Worm (Caenorhabditis elegans) whole organism, late embryonic: ENCODE data around the gene C09G9.8.

Experiments used
- C08G9.2 ChIP-seq: sonication (generic microtip); optimal IDR thresholded peaks from 2 replicates; lab custom pipeline; 2016; ENCODE audit warnings: mild to moderate bottlenecking, missing genetic modification characterization, moderate library complexity, missing compliant biosample characterization
- C38D4.7 ChIP-seq: fragments of 200-800 bp; sonication (Bioruptor generic); optimal IDR thresholded peaks from 2 replicates; lab custom pipeline; 2018; ENCODE audit warnings: mild to moderate bottlenecking, missing genetic modification characterization, moderate library complexity, missing compliant biosample characterization
- F13H6.1 ChIP-seq: sonication (generic microtip); optimal IDR thresholded peaks from 2 replicates; lab custom pipeline; 2016; ENCODE audit warnings: missing genetic modification characterization, missing compliant biosample characterization
- K02D7.2 ChIP-seq: sonication (generic microtip); optimal IDR thresholded peaks from 2 replicates; lab custom pipeline; 2017; ENCODE audit warnings: mild to moderate bottlenecking, missing genetic modification characterization, missing compliant biosample characterization
- K09A11.1 ChIP-seq: sonication (generic microtip); optimal IDR thresholded peaks from 2 replicates; lab custom pipeline; 2017; ENCODE audit warnings: antibody characterized with exemption, mild to moderate bottlenecking, missing genetic modification characterization, missing compliant biosample characterization; ENCODE audit not compliant: insufficient read depth
- T23F11.4 ChIP-seq: fragments of 200-800 bp; sonication (Bioruptor generic); optimal IDR thresholded peaks from 2 replicates; lab custom pipeline; 2018; ENCODE audit warnings: mild to moderate bottlenecking, missing genetic modification characterization, missing compliant biosample characterization
- Y22D7AL.16 ChIP-seq: sonication (generic microtip); optimal IDR thresholded peaks from 2 replicates; lab custom pipeline; 2016; ENCODE audit warnings: missing genetic modification characterization, missing compliant biosample characterization
- ama-1 ChIP-seq: fragments of 150-350 bp; optimal IDR thresholded peaks from 2 replicates; lab custom pipeline; 2014
- ceh-14 ChIP-seq: sonication (generic microtip); optimal IDR thresholded peaks from 2 replicates; lab custom pipeline; 2016; ENCODE audit warnings: missing genotype, missing genetic modification characterization, missing compliant biosample characterization
- ceh-18 ChIP-seq: sonication (generic microtip); optimal IDR thresholded peaks from 2 replicates; lab custom pipeline; 2016; ENCODE audit warnings: missing genetic modification characterization, missing compliant biosample characterization
- ceh-19 ChIP-seq: fragments of 200-800 bp; sonication (Bioruptor generic); optimal IDR thresholded peaks from 2 replicates; lab custom pipeline; 2018; ENCODE audit warnings: mild to moderate bottlenecking, missing genetic modification characterization, missing compliant biosample characterization
- ceh-2 ChIP-seq: sonication (generic microtip); optimal IDR thresholded peaks from 2 replicates; lab custom pipeline; 2016; ENCODE audit warnings: missing genotype, missing genetic modification characterization, missing compliant biosample characterization
- ceh-30 ChIP-seq: fragments of 150-350 bp; optimal IDR thresholded peaks from 2 replicates; lab custom pipeline; 2014; ENCODE audit warnings: missing biosample characterization, missing genetic modification characterization
- ceh-34 ChIP-seq: sonication (generic microtip); optimal IDR thresholded peaks from 2 replicates; lab custom pipeline; 2016; ENCODE audit warnings: mild to moderate bottlenecking, missing genetic modification characterization, missing compliant biosample characterization
- ceh-45 ChIP-seq: fragments of 200-800 bp; sonication (Bioruptor generic); IDR thresholded peaks from 2 replicates; pipeline ENCODE4 v1.3.6; 2022; ENCODE audit warnings: missing genetic modification reagents, missing genetic modification characterization, missing compliant biosample characterization
- ceh-48 ChIP-seq: sonication (generic microtip); optimal IDR thresholded peaks from 2 replicates; lab custom pipeline; 2016; ENCODE audit warnings: missing genetic modification characterization, inconsistent platforms, missing compliant biosample characterization
- dve-1 ChIP-seq: sonication (generic microtip); optimal IDR thresholded peaks from 2 replicates; lab custom pipeline; 2017; ENCODE audit warnings: antibody characterized with exemption, mild to moderate bottlenecking, missing genetic modification characterization, missing compliant biosample characterization
- elt-2 ChIP-seq: sonication (generic microtip); optimal IDR thresholded peaks from 2 replicates; lab custom pipeline; 2016; ENCODE audit warnings: missing genetic modification reagents, missing genetic modification characterization, missing compliant biosample characterization
- elt-4 ChIP-seq: sonication (generic microtip); optimal IDR thresholded peaks from 2 replicates; lab custom pipeline; 2016; ENCODE audit warnings: missing genetic modification characterization, missing compliant biosample characterization
- ets-4 ChIP-seq: sonication (generic microtip); optimal IDR thresholded peaks from 2 replicates; lab custom pipeline; 2016; ENCODE audit warnings: missing genetic modification characterization, missing compliant biosample characterization
- eyg-1 ChIP-seq: sonication (generic microtip); optimal IDR thresholded peaks from 2 replicates; lab custom pipeline; 2016; ENCODE audit warnings: missing genotype, missing genetic modification characterization, missing compliant biosample characterization
- fax-1 ChIP-seq: sonication (generic microtip); optimal IDR thresholded peaks from 2 replicates; lab custom pipeline; 2016; ENCODE audit warnings: missing genotype, missing genetic modification characterization, missing compliant biosample characterization
- gmeb-2 ChIP-seq: sonication (generic microtip); optimal IDR thresholded peaks from 2 replicates; lab custom pipeline; 2016; ENCODE audit warnings: missing genetic modification characterization, inconsistent platforms, missing compliant biosample characterization
- hlh-13 ChIP-seq: fragments of 200-800 bp; sonication (Bioruptor generic); optimal IDR thresholded peaks from 2 replicates; lab custom pipeline; 2018; ENCODE audit warnings: mild to moderate bottlenecking, missing genetic modification characterization, missing compliant biosample characterization
- hlh-30 ChIP-seq: sonication (generic microtip); optimal IDR thresholded peaks from 2 replicates; lab custom pipeline; 2017; ENCODE audit warnings: antibody characterized with exemption, missing genetic modification characterization, missing compliant biosample characterization; ENCODE audit not compliant: insufficient read depth
- lim-6 ChIP-seq: sonication (generic microtip); optimal IDR thresholded peaks from 2 replicates; lab custom pipeline; 2016; ENCODE audit warnings: missing genetic modification characterization, missing compliant biosample characterization
- lin-11 ChIP-seq: fragments of 200-800 bp; sonication (Bioruptor generic); optimal IDR thresholded peaks from 2 replicates; lab custom pipeline; 2018; ENCODE audit warnings: mild to moderate bottlenecking, missing genetic modification characterization, missing compliant biosample characterization
- madf-2 ChIP-seq: sonication (generic microtip); optimal IDR thresholded peaks from 2 replicates; lab custom pipeline; 2017; ENCODE audit warnings: missing genetic modification characterization, missing compliant biosample characterization
- mec-3 ChIP-seq: sonication (generic microtip); optimal IDR thresholded peaks from 2 replicates; lab custom pipeline; 2016; ENCODE audit warnings: borderline replicate concordance, missing genetic modification characterization, missing compliant biosample characterization
- nhr-232 ChIP-seq: sonication (generic microtip); optimal IDR thresholded peaks from 2 replicates; lab custom pipeline; 2016; ENCODE audit warnings: missing genetic modification characterization, missing compliant biosample characterization
- pag-3 ChIP-seq: sonication (generic microtip); optimal IDR thresholded peaks from 2 replicates; lab custom pipeline; 2016; ENCODE audit warnings: missing compliant biosample characterization, missing genetic modification characterization, borderline replicate concordance
- pat-9 ChIP-seq: fragments of 200-800 bp; sonication (Bioruptor generic); optimal IDR thresholded peaks from 2 replicates; lab custom pipeline; 2018; ENCODE audit warnings: mild to moderate bottlenecking, missing genetic modification characterization, moderate library complexity, missing compliant biosample characterization
- pax-1 ChIP-seq: fragments of 150-350 bp; optimal IDR thresholded peaks from 2 replicates; lab custom pipeline; 2014; ENCODE audit warnings: missing biosample characterization, missing genetic modification characterization
- pqm-1 ChIP-seq: sonication (generic microtip); optimal IDR thresholded peaks from 2 replicates; lab custom pipeline; 2016; ENCODE audit warnings: missing genetic modification characterization, missing compliant biosample characterization
- pros-1 ChIP-seq: fragments of 150-350 bp; optimal IDR thresholded peaks from 2 replicates; lab custom pipeline; 2014; ENCODE audit warnings: missing biosample characterization, missing genetic modification reagents, missing genetic modification characterization
- ref-2 ChIP-seq: sonication (generic microtip); optimal IDR thresholded peaks from 2 replicates; lab custom pipeline; 2016; ENCODE audit warnings: missing genetic modification characterization, missing compliant biosample characterization
- rnt-1 ChIP-seq: sonication (generic microtip); optimal IDR thresholded peaks from 2 replicates; lab custom pipeline; 2016; ENCODE audit warnings: missing genetic modification characterization, missing compliant biosample characterization
- syd-9 ChIP-seq: sonication (generic microtip); optimal IDR thresholded peaks from 2 replicates; lab custom pipeline; 2016; ENCODE audit warnings: mild to moderate bottlenecking, missing genetic modification characterization, moderate library complexity, missing compliant biosample characterization
- tbx-2 ChIP-seq: sonication (generic microtip); optimal IDR thresholded peaks from 2 replicates; lab custom pipeline; 2016; ENCODE audit warnings: missing genetic modification characterization, missing compliant biosample characterization
- ttx-3 ChIP-seq: sonication (generic microtip); optimal IDR thresholded peaks from 2 replicates; lab custom pipeline; 2016; ENCODE audit warnings: missing genetic modification reagents, missing genetic modification characterization, missing compliant biosample characterization
- unc-42 ChIP-seq: sonication (generic microtip); optimal IDR thresholded peaks from 2 replicates; lab custom pipeline; 2016; ENCODE audit warnings: missing genotype, missing genetic modification characterization, missing compliant biosample characterization
- zip-5 ChIP-seq: sonication (generic microtip); optimal IDR thresholded peaks from 2 replicates; lab custom pipeline; 2016; ENCODE audit warnings: missing genetic modification characterization, missing compliant biosample characterization
- ztf-16 ChIP-seq: sonication (generic microtip); optimal IDR thresholded peaks from 2 replicates; lab custom pipeline; 2017; ENCODE audit warnings: missing genetic modification characterization, missing compliant biosample characterization

C09G9.8 gene

ce11 chrIV:8847918-8848317 lies 33.4 kb upstream of the C09G9.8 start, which contains the start of gene col-118:
Gene col-118 (plus strand): TSS chrIV:8848218.
- TF ChIP-seq C08G9.2 (no peak), elt-2 (no peak), zip-5 (tag; lab: Kevin White, UChicago) (no peak), unc-42 (no peak), ceh-18 (tag; lab: Kevin White, UChicago) (no peak), mec-3 (tag; lab: Kevin White, UChicago) (no peak), ztf-16 (tag; lab: Kevin White, UChicago) (no peak), gmeb-2 (tag; lab: Kevin White, UChicago) (no peak), ama-1 (lab: Kevin White, UChicago) (no peak), Y22D7AL.16 (tag; lab: Kevin White, UChicago) (no peak), elt-4 (tag; lab: Kevin White, UChicago) (no peak), ttx-3 (tag; lab: Kevin White, UChicago) (no peak), K09A11.1 (tag; lab: Kevin White, UChicago) (no peak), F13H6.1 (tag; lab: Kevin White, UChicago) (no peak), ceh-2 (tag; lab: Kevin White, UChicago) (no peak), ets-4 (tag; lab: Kevin White, UChicago) (no peak), lin-11 (no peak), nhr-232 (tag; lab: Kevin White, UChicago) (no peak)

- no peak for TF ChIP-seq ceh-14 (tag; lab: Kevin White, UChicago)
- TF ChIP-seq ref-2 (tag; lab: Kevin White, UChicago), result no peak
- TF ChIP-seq hlh-30 (tag; lab: Kevin White, UChicago), result no peak
- TF ChIP-seq pqm-1 (tag; lab: Kevin White, UChicago), result no peak
- TF ChIP-seq, all 69 proteins: peak for 0
These were observed 32.3 kb upstream of the C09G9.8 start for ce11 chrIV:8848983-8849382.

- TF ChIP-seq pat-9 (tag; lab: Kevin White, UChicago) (no peak), ceh-19 (GFP tag; lab: Kevin White, UChicago) (no peak), T23F11.4 (GFP tag; lab: Kevin White, UChicago) (no peak), madf-2 (tag; lab: Kevin White, UChicago) (no peak), mec-3 (tag; lab: Kevin White, UChicago) (no peak), ceh-48 (tag; lab: Kevin White, UChicago) (no peak), C38D4.7 (GFP tag; lab: Kevin White, UChicago) (no peak), syd-9 (tag; lab: Kevin White, UChicago) (no peak), lim-6 (no peak), Y22D7AL.16 (tag; lab: Kevin White, UChicago) (no peak), pag-3 (tag; lab: Kevin White, UChicago) (no peak), pros-1 (tag; lab: Kevin White, UChicago) (no peak), ceh-30 (tag; lab: Kevin White, UChicago) (no peak), K02D7.2 (tag; lab: Kevin White, UChicago) (no peak), ceh-45 (GFP tag; lab: Robert Waterston, UW) (no peak), pax-1 (tag; lab: Kevin White, UChicago) (no peak), hlh-13 (no peak), ttx-3 (tag; lab: Kevin White, UChicago) (no peak), gmeb-2 (tag; lab: Kevin White, UChicago) (no peak), eyg-1 (tag; lab: Kevin White, UChicago) (no peak), dve-1 (tag; lab: Kevin White, UChicago) (no peak), rnt-1 (peak; percentile 5), ceh-18 (tag; lab: Kevin White, UChicago) (peak; percentile 75), ceh-34 (tag; lab: Kevin White, UChicago) (no peak), tbx-2 (tag; lab: Kevin White, UChicago) (peak; percentile 24), fax-1 (tag; lab: Kevin White, UChicago) (no peak)
- TF ChIP-seq, all 69 proteins: peak for 3
These were observed 30.5 kb upstream of the C09G9.8 start for ce11 chrIV:8850807-8851206.
